Fruit fly (Drosophila melanogaster): ENCODE results near the gene Jon65Aii.

dm6 chr3L:6054343-6054742 lies 2.2 kb downstream of the Jon65Aii start, which contains the start of gene Jon65Ai:
- TF ChIP-seq CG15710 (tag; optimal IDR thresholded peaks at IDR 0.05) (no peak), gl (tag; optimal IDR thresholded peaks at IDR 0.05) (no peak), CG4496 (GFP tag; IDR thresholded peaks at IDR 0.05) (no peak), EcR (GFP tag; optimal IDR thresholded peaks at IDR 0.05) (no peak), rn (GFP tag; IDR thresholded peaks at IDR 0.05) (no peak), CG8159 (tag; optimal IDR thresholded peaks at IDR 0.05) (no peak), Pif1A (GFP tag; optimal IDR thresholded peaks at IDR 0.05) (no peak), D1 (tag; optimal IDR thresholded peaks at IDR 0.05) (no peak), CG10348 (GFP tag; IDR thresholded peaks at IDR 0.05) (no peak)
